Worm (Caenorhabditis elegans): ENCODE measurements around the gene atf-7.

- no peak for TF ChIP-seq jun-1 (tag; optimal IDR thresholded peaks at IDR 0.05)
- TF ChIP-seq ztf-4 (tag; optimal IDR thresholded peaks at IDR 0.05) = no peak
- TF ChIP-seq ceh-82 (tag; optimal IDR thresholded peaks at IDR 0.05) = no peak
- no peak for TF ChIP-seq aly-2 (tag; optimal IDR thresholded peaks at IDR 0.05)
- no peak for TF ChIP-seq nhr-12 (tag; optimal IDR thresholded peaks at IDR 0.05)
- no peak for TF ChIP-seq mdl-1 (tag; optimal IDR thresholded peaks at IDR 0.05)
- no peak for TF ChIP-seq skn-1 (tag; optimal IDR thresholded peaks at IDR 0.05)
Observed at ce11 chrIII:4504358-4504757, 5.5 kb upstream of the atf-7 start.
